Fruit fly (Drosophila melanogaster): Measurements from ENCODE around the gene CG14315.

CG14315 gene

DNA sequence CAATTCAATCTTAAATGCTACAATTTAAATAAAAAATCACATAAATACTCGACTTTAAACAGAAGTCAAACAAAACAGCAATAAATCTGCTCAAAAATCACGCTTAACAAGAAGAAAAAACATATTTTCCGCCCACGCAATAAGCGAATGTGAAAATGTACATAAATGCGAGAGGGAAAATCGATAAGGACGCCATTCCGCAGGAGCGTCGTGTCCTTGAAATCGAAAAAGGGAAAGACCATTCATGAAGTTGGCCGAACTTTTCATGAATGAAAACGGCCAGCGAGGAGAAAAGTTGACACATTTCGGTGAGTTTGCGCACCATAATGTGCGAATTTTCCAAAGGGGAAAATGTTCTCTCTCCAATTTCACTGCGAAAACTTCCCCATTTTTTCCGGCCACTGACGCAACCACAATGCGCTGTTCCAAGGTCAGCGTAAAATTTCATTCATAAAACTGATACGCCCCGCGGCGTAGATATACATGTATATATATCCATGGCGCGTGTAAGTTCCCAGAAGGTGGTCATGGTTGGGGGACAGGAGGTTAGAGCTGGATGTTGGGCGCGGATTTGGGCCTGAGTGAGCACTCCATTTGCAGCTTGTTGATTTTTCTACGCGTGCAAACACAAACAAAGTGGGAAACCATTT is 1.8 kb downstream of the CG14315 start (continued):
- TF ChIP-seq CG14965 (GFP tag; optimal IDR thresholded peaks at IDR 0.05; ENCODE audit: borderline replicate concordance): no peak
- TF ChIP-seq scrt (GFP tag; optimal IDR thresholded peaks at IDR 0.05): peak; percentile 83
- no peak for TF ChIP-seq CG10431 (GFP tag; optimal IDR thresholded peaks at IDR 0.05)
- TF ChIP-seq Tbp (GFP tag; optimal IDR thresholded peaks at IDR 0.05): no peak
- TF ChIP-seq ham (GFP tag; IDR thresholded peaks at IDR 0.05): no peak
- no peak for TF ChIP-seq chif (GFP tag; optimal IDR thresholded peaks at IDR 0.05)
- no peak for TF ChIP-seq danr (GFP tag; IDR thresholded peaks at IDR 0.05)
- no peak for TF ChIP-seq CG18619 (GFP tag; optimal IDR thresholded peaks at IDR 0.05)
- peak; percentile 55 for TF ChIP-seq CG13894 (tag; optimal IDR thresholded peaks at IDR 0.05)
- TF ChIP-seq CG3065 (GFP tag; optimal IDR thresholded peaks at IDR 0.05): no peak
- TF ChIP-seq CG7928 (GFP tag; optimal IDR thresholded peaks at IDR 0.05): no peak
- TF ChIP-seq HLH3B (GFP tag; IDR thresholded peaks at IDR 0.05): no peak
- TF ChIP-seq wor (GFP tag; IDR thresholded peaks at IDR 0.05): no peak
- no peak for TF ChIP-seq Gsc (GFP tag; IDR thresholded peaks at IDR 0.05)
- no peak for TF ChIP-seq CG12659 (GFP tag; optimal IDR thresholded peaks at IDR 0.05)
- TF ChIP-seq kni (GFP tag; optimal IDR thresholded peaks at IDR 0.05): no peak
- TF ChIP-seq chinmo (GFP tag; IDR thresholded peaks at IDR 0.05; ENCODE audit: partially characterized antibody): 0 out of 4 replicates have a peak, but pooled peaks have one; percentile 16
- TF ChIP-seq CG7357 (GFP tag; IDR thresholded peaks at IDR 0.05): no peak
- TF ChIP-seq nerfin-1 (tag; optimal IDR thresholded peaks at IDR 0.05): peak; percentile 28
- TF ChIP-seq Lim3 (GFP tag; IDR thresholded peaks at IDR 0.05): no peak
- no peak for TF ChIP-seq bigmax (GFP tag; optimal IDR thresholded peaks at IDR 0.05)
- TF ChIP-seq CG18262 (tag; optimal IDR thresholded peaks at IDR 0.05): no peak
- no peak for TF ChIP-seq NC2β (GFP tag; optimal IDR thresholded peaks at IDR 0.05)
- TF ChIP-seq slbo (GFP tag; IDR thresholded peaks at IDR 0.05): no peak
- peak in 1 of 2 experiments; percentile 37 for TF ChIP-seq Pdp1 (GFP tag; optimal IDR thresholded peaks at IDR 0.05)
- TF ChIP-seq ftz-f1 (GFP tag; optimal IDR thresholded peaks at IDR 0.05): peak; percentile 68
- no peak for TF ChIP-seq CG32532 (GFP tag; IDR thresholded peaks at IDR 0.05)
- no peak for TF ChIP-seq CG12391 (tag; optimal IDR thresholded peaks at IDR 0.05)
- no peak for TF ChIP-seq tx (GFP tag; optimal IDR thresholded peaks at IDR 0.05)
- no peak for TF ChIP-seq vvl (GFP tag; IDR thresholded peaks at IDR 0.05)
- no peak for TF ChIP-seq CG9817 (tag; optimal IDR thresholded peaks at IDR 0.05)
- TF ChIP-seq lov (optimal IDR thresholded peaks at IDR 0.05): no peak
- no peak for TF ChIP-seq lov (GFP tag; IDR thresholded peaks at IDR 0.05)
- peak; percentile 86 for TF ChIP-seq Ets65A (GFP tag)
- no peak for TF ChIP-seq CG16863 (GFP tag; optimal IDR thresholded peaks at IDR 0.05)
- TF ChIP-seq NK7.1 (GFP tag; optimal IDR thresholded peaks at IDR 0.05): no peak
- peak; percentile 97 for TF ChIP-seq onecut (GFP tag; IDR thresholded peaks at IDR 0.05)
- peak; percentile 15 for TF ChIP-seq abd-A (tag; optimal IDR thresholded peaks at IDR 0.05)
- TF ChIP-seq Taf1 (GFP tag; IDR thresholded peaks at IDR 0.05): no peak
- no peak for TF ChIP-seq CG12236 (GFP tag; optimal IDR thresholded peaks at IDR 0.05)
- TF ChIP-seq CG7987 (GFP tag; optimal IDR thresholded peaks at IDR 0.05): no peak
- no peak for TF ChIP-seq CG6254 (GFP tag; optimal IDR thresholded peaks at IDR 0.05)
- no peak for TF ChIP-seq ci (GFP tag; IDR thresholded peaks at IDR 0.05)
- TF ChIP-seq Six4 (GFP tag; optimal IDR thresholded peaks at IDR 0.05): no peak
- peak; percentile 40; the same call in 1 of the 3 replicates for TF ChIP-seq CG34422 (GFP tag; IDR thresholded peaks at IDR 0.05)
- TF ChIP-seq seq (GFP tag; IDR thresholded peaks at IDR 0.05): no peak
- TF ChIP-seq unpg (GFP tag; optimal IDR thresholded peaks at IDR 0.05): no peak
- no peak for TF ChIP-seq Dp (GFP tag; optimal IDR thresholded peaks at IDR 0.05)
- TF ChIP-seq CG13296 (GFP tag; optimal IDR thresholded peaks at IDR 0.05): no peak
- no peak for TF ChIP-seq CG11456 (GFP tag; IDR thresholded peaks at IDR 0.05)
- no peak for TF ChIP-seq Rfx (GFP tag; IDR thresholded peaks at IDR 0.05)

Measured in whole organism, embryonic.